Fruit fly (Drosophila melanogaster): ENCODE measurements around the gene f.

DNA sequence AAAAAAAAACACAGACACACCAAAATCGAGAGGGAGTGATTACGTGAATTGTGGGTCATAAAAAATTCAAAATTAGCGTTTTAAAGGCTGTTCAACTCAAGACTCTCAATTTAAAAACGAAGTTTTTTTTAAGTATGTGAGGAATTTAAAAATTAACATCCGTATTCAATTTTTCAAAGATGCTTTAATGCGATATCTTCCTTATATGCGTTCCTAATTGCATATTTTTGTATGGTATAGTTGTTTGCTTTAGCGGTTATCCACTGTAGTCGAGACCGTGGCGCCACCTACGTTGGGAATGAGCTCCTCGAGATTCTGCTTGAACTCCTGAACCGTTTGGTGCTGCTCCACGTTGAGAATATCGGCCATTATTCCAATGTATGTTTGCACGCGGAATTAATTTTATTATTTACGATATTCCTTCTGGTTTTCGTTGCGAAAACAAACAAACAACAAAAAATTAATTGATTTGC, 58.3 kb downstream of the f start:
- no peak for TF ChIP-seq Hr3 (GFP tag; optimal IDR thresholded peaks at IDR 0.05)
- TF ChIP-seq kay (GFP tag; optimal IDR thresholded peaks at IDR 0.05), result no peak
- TF ChIP-seq Lpt (GFP tag; optimal IDR thresholded peaks at IDR 0.05), result no peak

Measured in whole organism, embryonic.